Fruit fly (Drosophila melanogaster) whole organism, embryonic: ENCODE data around the gene CG45488.

ENCODE experiments used
- Atf-2 ChIP-seq: fragments of 200-800 bp; sonication (Bioruptor generic); optimal IDR thresholded peaks from 2 replicates; lab custom pipeline; 2016; ENCODE audit warnings: missing biosample characterization, missing genetic modification characterization
- Awh ChIP-seq: fragments of 200-800 bp; sonication (Bioruptor generic); IDR thresholded peaks from 2 replicates; pipeline ENCODE4, ENCODE4 v1.3.6; 2022; ENCODE audit warnings: missing biosample characterization, missing genetic modification characterization
- Bdp1 ChIP-seq: fragments of 200-800 bp; sonication (Bioruptor generic); optimal IDR thresholded peaks from 3 replicates; lab custom pipeline; 2016; ENCODE audit warnings: missing biosample characterization, missing genetic modification characterization
- CG10431 ChIP-seq: fragments of 200-800 bp; sonication (Bioruptor generic); optimal IDR thresholded peaks from 3 replicates; lab custom pipeline; 2018; ENCODE audit warnings: missing biosample characterization, mild to moderate bottlenecking, missing genetic modification characterization
- CG10543 ChIP-seq: fragments of 200-800 bp; sonication (Bioruptor generic); optimal IDR thresholded peaks from 3 replicates; lab custom pipeline; 2017; ENCODE audit warnings: missing biosample characterization, mild to moderate bottlenecking, missing genetic modification characterization, moderate library complexity
- CG12071 ChIP-seq: fragments of 200-800 bp; sonication (Bioruptor generic); optimal IDR thresholded peaks from 3 replicates; lab custom pipeline; 2018; ENCODE audit warnings: missing biosample characterization, mild to moderate bottlenecking, missing genetic modification characterization
- CG12219 ChIP-seq: fragments of 200-800 bp; sonication (Bioruptor generic); optimal IDR thresholded peaks from 3 replicates; lab custom pipeline; 2018; ENCODE audit warnings: missing biosample characterization, mild to moderate bottlenecking, missing genetic modification characterization
- CG12659 ChIP-seq: fragments of 200-800 bp; sonication (Bioruptor generic); optimal IDR thresholded peaks from 3 replicates; lab custom pipeline; 2017; ENCODE audit warnings: mild to moderate bottlenecking, missing biosample characterization, missing genetic modification reagents, missing genetic modification characterization
- CG13624 ChIP-seq: fragments of 200-800 bp; sonication (Bioruptor generic); optimal IDR thresholded peaks from 2 replicates; lab custom pipeline; 2016; ENCODE audit warnings: missing biosample characterization, missing genetic modification characterization
- CG14710 ChIP-seq: fragments of 200-800 bp; sonication (Bioruptor generic); optimal IDR thresholded peaks from 3 replicates; lab custom pipeline; 2019; ENCODE audit warnings: missing biosample characterization, mild to moderate bottlenecking, missing genetic modification characterization, moderate library complexity
- CG17359 ChIP-seq: fragments of 200-800 bp; sonication (Bioruptor generic); optimal IDR thresholded peaks from 3 replicates; lab custom pipeline; 2018; ENCODE audit warnings: missing biosample characterization, mild to moderate bottlenecking, missing genetic modification characterization, moderate library complexity
- CG17361 ChIP-seq: fragments of 200-800 bp; sonication (Bioruptor generic); IDR thresholded peaks from 3 replicates; pipeline ENCODE4 v1.3.6; 2022; ENCODE audit warnings: missing biosample characterization, missing genetic modification characterization
- CG17385 ChIP-seq: fragments of 200-800 bp; sonication (Bioruptor generic); optimal IDR thresholded peaks from 3 replicates; lab custom pipeline; 2018; ENCODE audit warnings: missing biosample characterization, mild to moderate bottlenecking, missing genetic modification characterization
- CG18599 ChIP-seq: fragments of 200-800 bp; sonication (Bioruptor generic); optimal IDR thresholded peaks from 3 replicates; lab custom pipeline; 2017; ENCODE audit warnings: missing biosample characterization, missing genetic modification characterization, mild to moderate bottlenecking, moderate library complexity, missing genetic modification reagents
- CG32772 ChIP-seq: fragments of 200-800 bp; sonication (Bioruptor generic); IDR thresholded peaks from 2 replicates; pipeline ENCODE4 v1.3.6; 2022; ENCODE audit warnings: missing biosample characterization, missing genetic modification characterization
- CG4360 ChIP-seq: fragments of 200-800 bp; sonication (Bioruptor generic); IDR thresholded peaks from 2 replicates; pipeline ENCODE4 v1.3.6; 2022; ENCODE audit warnings: missing biosample characterization, missing genetic modification characterization
- CG7271 ChIP-seq: fragments of 200-800 bp; sonication (Bioruptor generic); optimal IDR thresholded peaks from 2 replicates; lab custom pipeline; 2018; ENCODE audit warnings: missing biosample characterization, mild to moderate bottlenecking, missing genetic modification characterization, moderate library complexity
- CG7556 ChIP-seq: fragments of 200-800 bp; sonication (Bioruptor generic); optimal IDR thresholded peaks from 2 replicates; lab custom pipeline; 2017; ENCODE audit warnings: missing biosample characterization, mild to moderate bottlenecking, missing genetic modification characterization
- CG7839 ChIP-seq: fragments of 200-800 bp; sonication (Bioruptor generic); optimal IDR thresholded peaks from 3 replicates; lab custom pipeline; 2018; ENCODE audit warnings: missing biosample characterization, mild to moderate bottlenecking, missing genetic modification characterization, moderate library complexity
- CG8281 ChIP-seq: fragments of 200-800 bp; sonication (Bioruptor generic); optimal IDR thresholded peaks from 2 replicates; lab custom pipeline; 2018; ENCODE audit warnings: missing biosample characterization, mild to moderate bottlenecking, missing genetic modification characterization, moderate library complexity
- CG8765 ChIP-seq: fragments of 200-800 bp; sonication (Bioruptor generic); IDR thresholded peaks from 2 replicates; pipeline ENCODE4 v1.3.6; 2022; ENCODE audit warnings: missing biosample characterization, missing genetic modification characterization
- CG9727 ChIP-seq: fragments of 200-800 bp; sonication (Bioruptor generic); optimal IDR thresholded peaks from 3 replicates; lab custom pipeline; 2017; ENCODE audit warnings: missing biosample characterization, mild to moderate bottlenecking, missing genetic modification characterization
- CG9817 ChIP-seq: fragments of 200-800 bp; sonication (Bioruptor generic); optimal IDR thresholded peaks from 2 replicates; lab custom pipeline; 2018; ENCODE audit warnings: missing biosample characterization, mild to moderate bottlenecking, missing genetic modification characterization, moderate library complexity
- CG9932 ChIP-seq: fragments of 200-800 bp; sonication (Bioruptor generic); IDR thresholded peaks from 2 replicates; pipeline ENCODE4 v1.3.6; 2022; ENCODE audit warnings: missing biosample characterization, missing genetic modification characterization
- CTCF ChIP-seq: fragments of 200-800 bp; sonication (Bioruptor generic); optimal IDR thresholded peaks from 2 replicates; lab custom pipeline; 2017; ENCODE audit warnings: missing biosample characterization, mild to moderate bottlenecking, missing genetic modification characterization, moderate library complexity
- Drgx ChIP-seq: fragments of 200-800 bp; sonication (Bioruptor generic); IDR thresholded peaks from 2 replicates; pipeline ENCODE4 v1.3.6; 2022; ENCODE audit warnings: missing biosample characterization, missing genetic modification characterization
- Ets65A ChIP-seq: fragments of 200-800 bp; sonication (Bioruptor generic); peaks from one replicate; lab custom pipeline; 2016; ENCODE audit warnings: missing biosample characterization, missing genetic modification characterization
- HLH3B ChIP-seq: fragments of 200-800 bp; sonication (Bioruptor generic); IDR thresholded peaks from 2 replicates; pipeline ENCODE4 v1.3.6; 2022; ENCODE audit warnings: missing biosample characterization, missing genetic modification characterization
- Hr78 ChIP-seq, 2 experiments: fragments of 200-800 bp in 1 of 2; fragments of >200 bp in 1 of 2; sonication (Bioruptor generic) in 1 of 2; optimal IDR thresholded peaks; 2 replicates each; lab custom pipeline; 2017 to 2019; ENCODE audit warnings: missing biosample characterization in 2 of 2, missing genetic modification characterization in 2 of 2, mild to moderate bottlenecking in 1 of 2, moderate library complexity in 1 of 2
- Nf-YC ChIP-seq: fragments of 200-800 bp; optimal IDR thresholded peaks from 3 replicates; lab custom pipeline; 2019; ENCODE audit warnings: missing biosample characterization, mild to moderate bottlenecking, missing genetic modification characterization, moderate library complexity
- Opbp ChIP-seq: fragments of 200-800 bp; sonication (Bioruptor generic); IDR thresholded peaks from 3 replicates; pipeline ENCODE4 v1.3.6; 2022; ENCODE audit warnings: missing biosample characterization, missing genetic modification characterization; ENCODE audit not compliant: partially characterized antibody
- Pdp1 ChIP-seq, 2 experiments: fragments of 200-800 bp; sonication (Bioruptor generic); optimal IDR thresholded peaks; 3 replicates each; lab custom pipeline; 2016; ENCODE audit warnings: missing biosample characterization in 2 of 2, missing genetic modification characterization in 2 of 2, mild to moderate bottlenecking in 1 of 2, moderate library complexity in 1 of 2
- az2 ChIP-seq: fragments of 200-800 bp; sonication (Bioruptor generic); optimal IDR thresholded peaks from 3 replicates; lab custom pipeline; 2016; ENCODE audit warnings: missing biosample characterization, missing genetic modification characterization
- cg ChIP-seq: fragments of 200-800 bp; sonication (Bioruptor generic); optimal IDR thresholded peaks from 3 replicates; lab custom pipeline; 2019; ENCODE audit warnings: missing biosample characterization, mild to moderate bottlenecking, missing genetic modification characterization, moderate library complexity
- dmrt99B ChIP-seq: fragments of 200-800 bp; sonication (Bioruptor generic); optimal IDR thresholded peaks from 2 replicates; lab custom pipeline; 2018; ENCODE audit warnings: missing biosample characterization, mild to moderate bottlenecking, missing genetic modification characterization, moderate library complexity
- jigr1 ChIP-seq: fragments of 200-800 bp; sonication (Bioruptor generic); IDR thresholded peaks from 3 replicates; pipeline ENCODE4 v1.3.6; 2022; ENCODE audit warnings: missing biosample characterization, missing genetic modification characterization
- kay ChIP-seq: fragments of 200-800 bp; sonication (Bioruptor generic); optimal IDR thresholded peaks from 2 replicates; lab custom pipeline; 2016; ENCODE audit warnings: missing biosample characterization, missing genetic modification characterization
- lab ChIP-seq: fragments of 200-800 bp; sonication (Bioruptor generic); optimal IDR thresholded peaks from 3 replicates; lab custom pipeline; 2017; ENCODE audit warnings: missing biosample characterization, missing genetic modification characterization, mild to moderate bottlenecking, moderate library complexity, missing genetic modification reagents
- maf-S ChIP-seq: fragments of 200-800 bp; sonication (Bioruptor generic); optimal IDR thresholded peaks from 2 replicates; lab custom pipeline; 2016; ENCODE audit warnings: missing biosample characterization, missing genetic modification characterization
- nmo ChIP-seq: fragments of 200-800 bp; sonication (Bioruptor generic); optimal IDR thresholded peaks from 2 replicates; lab custom pipeline; 2018; ENCODE audit warnings: missing biosample characterization, mild to moderate bottlenecking, missing genetic modification characterization, moderate library complexity
- nom ChIP-seq: fragments of 200-800 bp; sonication (Bioruptor generic); optimal IDR thresholded peaks from 2 replicates; lab custom pipeline; 2017; ENCODE audit warnings: missing biosample characterization, missing genetic modification characterization, mild to moderate bottlenecking, moderate library complexity, missing genetic modification reagents
- pfk ChIP-seq: fragments of 200-800 bp; sonication (Bioruptor generic); optimal IDR thresholded peaks from 2 replicates; lab custom pipeline; 2018; ENCODE audit warnings: missing biosample characterization, mild to moderate bottlenecking, missing genetic modification characterization, moderate library complexity
- repo ChIP-seq: fragments of 200-800 bp; sonication (Bioruptor generic); optimal IDR thresholded peaks from 2 replicates; lab custom pipeline; 2016; ENCODE audit warnings: missing biosample characterization, missing genetic modification characterization
- unc-4 ChIP-seq: fragments of 200-800 bp; sonication (Bioruptor generic); IDR thresholded peaks from 2 replicates; pipeline ENCODE4 v1.3.6; 2022; ENCODE audit warnings: missing biosample characterization, missing genetic modification characterization; ENCODE audit not compliant: partially characterized antibody
- unpg ChIP-seq: fragments of 200-800 bp; sonication (Bioruptor generic); optimal IDR thresholded peaks from 3 replicates; lab custom pipeline; 2018; ENCODE audit warnings: missing biosample characterization, mild to moderate bottlenecking, missing genetic modification characterization, moderate library complexity

Gene CG45488

DNA sequence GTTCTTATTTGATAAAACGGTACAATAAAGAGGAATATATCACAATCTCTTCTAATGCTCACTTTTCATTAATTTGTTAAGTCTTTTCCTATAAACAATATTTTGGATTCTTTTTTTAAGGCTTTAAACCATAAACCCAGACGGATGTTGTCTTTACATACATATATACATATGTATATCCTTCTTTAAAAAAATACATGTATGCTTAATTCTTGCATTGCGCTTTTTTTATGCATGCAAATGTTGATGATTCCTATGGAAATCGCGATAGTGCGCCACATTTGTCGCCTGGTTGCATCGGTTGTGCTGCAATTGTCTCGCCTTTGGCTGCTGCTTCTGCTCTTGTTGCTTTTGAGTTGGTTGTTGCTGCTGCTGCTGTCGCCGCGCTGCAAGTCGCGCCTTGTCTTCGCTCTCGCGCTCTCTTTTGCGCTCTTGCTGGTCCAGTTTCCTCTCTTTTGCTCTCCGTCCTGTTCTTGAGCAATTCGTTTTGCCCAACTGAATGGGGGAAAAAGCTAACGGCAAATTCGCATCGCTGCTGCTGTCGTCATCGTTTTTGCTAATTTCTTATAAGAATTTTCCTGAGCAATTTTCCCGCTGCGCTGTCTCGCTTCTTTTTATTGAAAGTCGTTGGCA is 43.3 kb downstream of the CG45488 start (continued):
- TF ChIP-seq unc-4 (GFP tag; lab: Robert Waterston, UW) (no peak), CG9932 (no peak), cg (no peak)

dm6 chrX:19875629-19876028 is 44.6 kb downstream of the CG45488 start:
- peak; percentile 92 for TF ChIP-seq CG8281 (tag; lab: Kevin White, UChicago)
- peak in 1 of 2 experiments; percentile 29 for TF ChIP-seq Pdp1 (GFP tag; optimal IDR thresholded peaks at IDR 0.05; lab: Kevin White, UChicago)
- no peak for TF ChIP-seq Nf-YC (tag; lab: Kevin White, UChicago)
- TF ChIP-seq, all 482 proteins: peak for 2

DNA sequence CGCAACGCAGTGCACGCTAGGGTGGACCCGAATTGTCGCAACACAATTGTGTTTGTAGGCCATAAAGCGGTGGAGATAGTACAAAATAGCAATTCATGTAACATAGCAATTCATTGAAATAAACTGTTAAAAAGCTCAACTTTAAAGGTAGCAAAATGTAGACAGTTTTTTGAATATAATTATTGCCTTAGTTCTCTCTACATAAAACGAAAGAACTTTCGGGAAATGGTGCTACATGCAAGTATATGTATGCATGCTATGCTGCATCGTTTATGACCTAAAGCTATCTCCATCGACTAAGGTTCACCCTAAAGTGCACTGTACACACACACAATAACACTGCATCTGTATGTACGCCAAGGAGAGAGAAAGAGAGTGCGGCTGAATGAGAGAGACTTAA is 45.2 kb downstream of the CG45488 start:
- TF ChIP-seq unpg (GFP tag; lab: Kevin White, UChicago) (peak; percentile 44), CG7271 (tag; lab: Kevin White, UChicago) (no peak), Atf-2 (GFP tag; lab: Kevin White, UChicago) (peak; percentile 30), CG7556 (GFP tag; lab: Kevin White, UChicago) (peak; percentile 44), Awh (GFP tag; lab: Robert Waterston, UW) (no peak), jigr1 (GFP tag; lab: Robert Waterston, UW) (no peak), CG32772 (no peak), CG8765 (GFP tag; lab: Robert Waterston, UW) (no peak), HLH3B (GFP tag; lab: Robert Waterston, UW) (0 out of 2 replicates have a peak, but pooled peaks have one; percentile 9), cg (peak; percentile 3), CG7839 (tag; lab: Kevin White, UChicago) (peak; percentile 49), repo (GFP tag; lab: Kevin White, UChicago) (no peak), CG10431 (no peak), nom (GFP tag; lab: Kevin White, UChicago) (peak; percentile 92), Bdp1 (GFP tag; lab: Kevin White, UChicago) (no peak), CG8281 (tag; lab: Kevin White, UChicago) (no peak), Drgx (GFP tag; lab: Robert Waterston, UW) (peak; percentile 93), dmrt99B (tag; lab: Kevin White, UChicago) (peak; percentile 71), CG4360 (GFP tag; lab: Robert Waterston, UW) (no peak), Ets65A (GFP tag; lab: Kevin White, UChicago) (peak; percentile 48), Opbp (GFP tag; lab: Robert Waterston, UW) (no peak), CG9727 (GFP tag; lab: Kevin White, UChicago) (peak; percentile 10), CG17359 (peak; percentile 29), Hr78 (GFP tag; optimal IDR thresholded peaks at IDR 0.05; lab: Kevin White, UChicago) (peak in 1 of 2 experiments; percentile 3), CG12071 (GFP tag; lab: Kevin White, UChicago) (peak; percentile 12), CG12659 (GFP tag; lab: Kevin White, UChicago) (peak; percentile 30), CG10543 (GFP tag; lab: Kevin White, UChicago) (no peak), CG13624 (GFP tag; lab: Kevin White, UChicago) (no peak), CG17361 (GFP tag; lab: Robert Waterston, UW) (peak; percentile 45; the same call in 1 of the 3 replicates), CTCF (GFP tag; lab: Kevin White, UChicago) (no peak), az2 (peak; percentile 27), pfk (no peak), CG12219 (GFP tag; lab: Kevin White, UChicago) (no peak), kay (GFP tag; lab: Kevin White, UChicago) (no peak), CG9817 (tag; lab: Kevin White, UChicago) (no peak), lab (GFP tag; lab: Kevin White, UChicago) (peak; percentile 36), CG18599 (GFP tag; lab: Kevin White, UChicago) (peak; percentile 52), maf-S (GFP tag; lab: Kevin White, UChicago) (no peak), Nf-YC (tag; lab: Kevin White, UChicago) (no peak), nmo (peak; percentile 44), CG17385 (GFP tag; lab: Kevin White, UChicago) (peak; percentile 36), CG14710 (tag; lab: Kevin White, UChicago) (peak; percentile 14)
